Worm (Caenorhabditis elegans) whole organism, late embryonic: ENCODE results near the gene K09F5.6.

Experiments used
- C08G9.2 ChIP-seq: sonication (generic microtip); optimal IDR thresholded peaks from 2 replicates; lab custom pipeline; 2016; ENCODE audit warnings: mild to moderate bottlenecking, missing genetic modification characterization, moderate library complexity, missing compliant biosample characterization
- F13H6.1 ChIP-seq: sonication (generic microtip); optimal IDR thresholded peaks from 2 replicates; lab custom pipeline; 2016; ENCODE audit warnings: missing genetic modification characterization, missing compliant biosample characterization
- Y22D7AL.16 ChIP-seq: sonication (generic microtip); optimal IDR thresholded peaks from 2 replicates; lab custom pipeline; 2016; ENCODE audit warnings: missing genetic modification characterization, missing compliant biosample characterization
- ama-1 ChIP-seq: fragments of 150-350 bp; optimal IDR thresholded peaks from 2 replicates; lab custom pipeline; 2014
- ceh-14 ChIP-seq: sonication (generic microtip); optimal IDR thresholded peaks from 2 replicates; lab custom pipeline; 2016; ENCODE audit warnings: missing genotype, missing genetic modification characterization, missing compliant biosample characterization
- ceh-19 ChIP-seq: fragments of 200-800 bp; sonication (Bioruptor generic); optimal IDR thresholded peaks from 2 replicates; lab custom pipeline; 2018; ENCODE audit warnings: mild to moderate bottlenecking, missing genetic modification characterization, missing compliant biosample characterization
- ceh-2 ChIP-seq: sonication (generic microtip); optimal IDR thresholded peaks from 2 replicates; lab custom pipeline; 2016; ENCODE audit warnings: missing genotype, missing genetic modification characterization, missing compliant biosample characterization
- ceh-22 ChIP-seq: sonication (generic microtip); optimal IDR thresholded peaks from 2 replicates; lab custom pipeline; 2017; ENCODE audit warnings: missing biosample characterization, missing genetic modification characterization
- ceh-24 ChIP-seq: sonication (generic microtip); optimal IDR thresholded peaks from 2 replicates; lab custom pipeline; 2016; ENCODE audit warnings: mild to moderate bottlenecking, missing genetic modification characterization, missing compliant biosample characterization
- ceh-30 ChIP-seq: fragments of 150-350 bp; optimal IDR thresholded peaks from 2 replicates; lab custom pipeline; 2014; ENCODE audit warnings: missing biosample characterization, missing genetic modification characterization
- ceh-31 ChIP-seq: sonication (generic microtip); optimal IDR thresholded peaks from 2 replicates; lab custom pipeline; 2016; ENCODE audit warnings: missing genetic modification characterization, missing compliant biosample characterization
- ceh-34 ChIP-seq: sonication (generic microtip); optimal IDR thresholded peaks from 2 replicates; lab custom pipeline; 2016; ENCODE audit warnings: mild to moderate bottlenecking, missing genetic modification characterization, missing compliant biosample characterization
- ceh-45 ChIP-seq: fragments of 200-800 bp; sonication (Bioruptor generic); IDR thresholded peaks from 2 replicates; pipeline ENCODE4 v1.3.6; 2022; ENCODE audit warnings: missing genetic modification reagents, missing genetic modification characterization, missing compliant biosample characterization
- ceh-48 ChIP-seq: sonication (generic microtip); optimal IDR thresholded peaks from 2 replicates; lab custom pipeline; 2016; ENCODE audit warnings: missing genetic modification characterization, inconsistent platforms, missing compliant biosample characterization
- che-1 ChIP-seq: sonication (generic microtip); optimal IDR thresholded peaks from 2 replicates; lab custom pipeline; 2016; ENCODE audit warnings: mild to moderate bottlenecking, missing genetic modification characterization, missing compliant biosample characterization
- dve-1 ChIP-seq: sonication (generic microtip); optimal IDR thresholded peaks from 2 replicates; lab custom pipeline; 2017; ENCODE audit warnings: antibody characterized with exemption, mild to moderate bottlenecking, missing genetic modification characterization, missing compliant biosample characterization
- elt-2 ChIP-seq: sonication (generic microtip); optimal IDR thresholded peaks from 2 replicates; lab custom pipeline; 2016; ENCODE audit warnings: missing genetic modification reagents, missing genetic modification characterization, missing compliant biosample characterization
- elt-4 ChIP-seq: sonication (generic microtip); optimal IDR thresholded peaks from 2 replicates; lab custom pipeline; 2016; ENCODE audit warnings: missing genetic modification characterization, missing compliant biosample characterization
- fax-1 ChIP-seq: sonication (generic microtip); optimal IDR thresholded peaks from 2 replicates; lab custom pipeline; 2016; ENCODE audit warnings: missing genotype, missing genetic modification characterization, missing compliant biosample characterization
- fkh-10 ChIP-seq: fragments of 150-350 bp; optimal IDR thresholded peaks from 2 replicates; lab custom pipeline; 2014; ENCODE audit warnings: missing biosample characterization, missing genetic modification reagents, missing genetic modification characterization
- hlh-30 ChIP-seq: sonication (generic microtip); optimal IDR thresholded peaks from 2 replicates; lab custom pipeline; 2017; ENCODE audit warnings: antibody characterized with exemption, missing genetic modification characterization, missing compliant biosample characterization; ENCODE audit not compliant: insufficient read depth
- lin-11 ChIP-seq: fragments of 200-800 bp; sonication (Bioruptor generic); optimal IDR thresholded peaks from 2 replicates; lab custom pipeline; 2018; ENCODE audit warnings: mild to moderate bottlenecking, missing genetic modification characterization, missing compliant biosample characterization
- mec-3 ChIP-seq: sonication (generic microtip); optimal IDR thresholded peaks from 2 replicates; lab custom pipeline; 2016; ENCODE audit warnings: borderline replicate concordance, missing genetic modification characterization, missing compliant biosample characterization
- nfya-1 ChIP-seq: sonication (generic microtip); optimal IDR thresholded peaks from 2 replicates; lab custom pipeline; 2017; ENCODE audit warnings: missing genetic modification characterization, mild to moderate bottlenecking, missing compliant biosample characterization, antibody characterized with exemption, moderate library complexity
- nhr-11 ChIP-seq: fragments of 150-350 bp; optimal IDR thresholded peaks from 2 replicates; lab custom pipeline; 2014; ENCODE audit warnings: missing biosample characterization, missing genetic modification characterization
- nhr-232 ChIP-seq: sonication (generic microtip); optimal IDR thresholded peaks from 2 replicates; lab custom pipeline; 2016; ENCODE audit warnings: missing genetic modification characterization, missing compliant biosample characterization
- pag-3 ChIP-seq: sonication (generic microtip); optimal IDR thresholded peaks from 2 replicates; lab custom pipeline; 2016; ENCODE audit warnings: missing compliant biosample characterization, missing genetic modification characterization, borderline replicate concordance
- pat-9 ChIP-seq: fragments of 200-800 bp; sonication (Bioruptor generic); optimal IDR thresholded peaks from 2 replicates; lab custom pipeline; 2018; ENCODE audit warnings: mild to moderate bottlenecking, missing genetic modification characterization, moderate library complexity, missing compliant biosample characterization
- pax-1 ChIP-seq: fragments of 150-350 bp; optimal IDR thresholded peaks from 2 replicates; lab custom pipeline; 2014; ENCODE audit warnings: missing biosample characterization, missing genetic modification characterization
- pha-2 ChIP-seq: sonication (generic microtip); optimal IDR thresholded peaks from 2 replicates; lab custom pipeline; 2017; ENCODE audit warnings: mild to moderate bottlenecking, missing genetic modification characterization, missing compliant biosample characterization
- pha-4 ChIP-seq: fragments of 150-350 bp; optimal IDR thresholded peaks from 2 replicates; lab custom pipeline; 2018; ENCODE audit warnings: missing biosample characterization, missing genetic modification reagents, missing genetic modification characterization
- pros-1 ChIP-seq: fragments of 150-350 bp; optimal IDR thresholded peaks from 2 replicates; lab custom pipeline; 2014; ENCODE audit warnings: missing biosample characterization, missing genetic modification reagents, missing genetic modification characterization
- ref-2 ChIP-seq: sonication (generic microtip); optimal IDR thresholded peaks from 2 replicates; lab custom pipeline; 2016; ENCODE audit warnings: missing genetic modification characterization, missing compliant biosample characterization
- rnt-1 ChIP-seq: sonication (generic microtip); optimal IDR thresholded peaks from 2 replicates; lab custom pipeline; 2016; ENCODE audit warnings: missing genetic modification characterization, missing compliant biosample characterization
- sox-2 ChIP-seq: fragments of 200-800 bp; sonication (Bioruptor generic); IDR thresholded peaks from 2 replicates; pipeline ENCODE4 v1.3.6; 2022; ENCODE audit warnings: missing genetic modification reagents, missing genetic modification characterization, missing compliant biosample characterization
- sox-4 ChIP-seq: sonication (generic microtip); optimal IDR thresholded peaks from 2 replicates; lab custom pipeline; 2017; ENCODE audit warnings: mild to moderate bottlenecking, missing genetic modification characterization, inconsistent platforms, missing compliant biosample characterization
- syd-9 ChIP-seq: sonication (generic microtip); optimal IDR thresholded peaks from 2 replicates; lab custom pipeline; 2016; ENCODE audit warnings: mild to moderate bottlenecking, missing genetic modification characterization, moderate library complexity, missing compliant biosample characterization
- tbx-7 ChIP-seq: sonication (generic microtip); optimal IDR thresholded peaks from 2 replicates; lab custom pipeline; 2016; ENCODE audit warnings: missing genotype, missing genetic modification characterization, missing compliant biosample characterization
- ttx-3 ChIP-seq: sonication (generic microtip); optimal IDR thresholded peaks from 2 replicates; lab custom pipeline; 2016; ENCODE audit warnings: missing genetic modification reagents, missing genetic modification characterization, missing compliant biosample characterization
- unc-3 ChIP-seq, 2 experiments: fragments of 200-800 bp in 1 of 2; sonication (Bioruptor generic) in 1 of 2; sonication (generic microtip) in 1 of 2; conservative IDR thresholded peaks in 1 of 2; optimal IDR thresholded peaks in 1 of 2; 2 replicates each; pipeline versions ENCODE4 v1.3.6 to Lab custom; 2016 to 2022; ENCODE audit warnings: missing compliant biosample characterization in 2 of 2, missing genetic modification characterization in 2 of 2, missing genetic modification reagents in 1 of 2
- unc-42 ChIP-seq: sonication (generic microtip); optimal IDR thresholded peaks from 2 replicates; lab custom pipeline; 2016; ENCODE audit warnings: missing genotype, missing genetic modification characterization, missing compliant biosample characterization
- unc-55 ChIP-seq: sonication (generic microtip); optimal IDR thresholded peaks from 2 replicates; lab custom pipeline; 2017; ENCODE audit warnings: missing biosample characterization, missing genetic modification reagents, missing genetic modification characterization
- zip-5 ChIP-seq: sonication (generic microtip); optimal IDR thresholded peaks from 2 replicates; lab custom pipeline; 2016; ENCODE audit warnings: missing genetic modification characterization, missing compliant biosample characterization

K09F5.6 gene

DNA sequence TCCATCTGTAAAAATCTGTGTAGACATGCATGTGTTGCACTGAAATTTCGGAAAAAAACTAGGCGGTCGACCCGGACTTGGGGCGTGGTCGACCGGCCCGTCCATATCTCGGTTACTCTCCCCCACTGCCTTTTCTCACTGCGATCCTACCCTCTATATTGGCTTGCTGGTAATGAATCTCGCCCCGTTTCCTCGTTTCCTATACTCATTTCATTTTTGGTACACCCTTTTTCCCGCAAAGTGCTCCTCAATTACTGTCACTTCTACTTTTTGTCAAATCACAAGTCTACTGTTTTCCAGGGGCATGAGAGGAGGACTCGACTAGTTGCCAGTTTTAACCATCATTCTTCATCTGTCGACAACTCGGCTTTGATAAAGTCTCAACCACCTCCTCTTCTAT, at the start of gene K09F5.6:
Gene K09F5.6 (plus strand): TSS at position 301 of the 400 bp plus-strand sequence.
- peak; percentile 6 for TF ChIP-seq ceh-19 (GFP tag; lab: Kevin White, UChicago)
- TF ChIP-seq elt-4, result no peak
- TF ChIP-seq, all 69 proteins: peak for 1

DNA sequence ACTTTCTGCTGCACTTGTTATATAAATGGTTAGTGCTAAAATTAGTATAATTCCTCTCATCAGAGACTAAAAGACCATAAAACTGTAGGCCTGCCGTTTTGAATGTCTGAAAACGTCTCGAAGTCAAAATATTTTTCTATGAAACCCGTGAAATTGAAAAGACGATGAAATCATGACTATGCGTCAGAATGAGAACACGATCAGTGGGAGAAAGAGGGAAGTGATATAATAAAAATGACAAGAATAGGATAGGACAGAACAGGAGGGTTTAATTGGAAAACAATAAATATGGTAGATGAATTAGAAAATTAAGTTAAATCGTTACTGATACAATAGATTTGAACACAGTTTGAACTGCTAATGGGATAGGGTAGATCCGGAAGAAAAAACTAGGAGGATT, 48.4 kb upstream of the K09F5.6 start, which contains the start of gene F27D9.7:
Gene F27D9.7 (minus strand): TSS at position 101 of the 400 bp plus-strand sequence.
- no peak for TF ChIP-seq nfya-1 (tag; lab: Kevin White, UChicago)
- TF ChIP-seq, all 69 proteins: peak for 0

DNA sequence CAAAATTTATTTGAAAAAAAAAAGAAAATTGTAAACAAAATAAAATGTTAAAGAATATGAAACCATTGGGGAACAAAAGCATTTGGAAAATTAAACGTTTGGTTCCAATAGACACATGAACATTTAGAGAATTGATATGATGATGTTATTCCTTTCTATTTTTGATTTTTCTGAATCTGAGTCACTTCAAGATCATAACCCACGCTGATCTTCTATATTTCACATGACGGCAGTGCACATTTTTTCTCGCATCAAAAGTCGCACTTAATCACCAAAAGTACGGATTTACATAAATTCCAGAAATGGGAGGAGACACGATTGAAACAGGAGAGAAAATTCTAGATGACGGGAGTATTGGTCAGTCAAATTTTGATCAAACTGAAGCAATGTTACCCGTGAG, 46.4 kb upstream of the K09F5.6 start, which contains the start of gene F27D9.2:
Gene F27D9.2 (plus strand): TSS at position 301 of the 400 bp plus-strand sequence.
- no peak for TF ChIP-seq fax-1
- no peak for TF ChIP-seq ceh-24
- no peak for TF ChIP-seq unc-55 (GFP tag; lab: Kevin White, UChicago)
- no peak for TF ChIP-seq ceh-45 (GFP tag; lab: Robert Waterston, UW)
- no peak for TF ChIP-seq elt-4
- TF ChIP-seq ceh-19 (GFP tag; lab: Kevin White, UChicago), result no peak
- TF ChIP-seq pag-3 (tag; lab: Kevin White, UChicago), result no peak
- TF ChIP-seq fkh-10 (GFP tag; lab: Kevin White, UChicago), result no peak
- TF ChIP-seq rnt-1 (tag; lab: Kevin White, UChicago), result no peak
- no peak for TF ChIP-seq syd-9 (tag; lab: Kevin White, UChicago)
- TF ChIP-seq Y22D7AL.16 (tag; lab: Kevin White, UChicago), result no peak
- TF ChIP-seq ceh-22 (tag; lab: Kevin White, UChicago), result no peak
- no peak for TF ChIP-seq nhr-232
- no peak for TF ChIP-seq lin-11 (tag; lab: Kevin White, UChicago)
- no peak for TF ChIP-seq nhr-11
- no peak for TF ChIP-seq tbx-7
- TF ChIP-seq hlh-30, result no peak
- no peak for TF ChIP-seq elt-2 (tag; lab: Kevin White, UChicago)
- TF ChIP-seq F13H6.1, result no peak
- TF ChIP-seq dve-1 (tag; lab: Kevin White, UChicago), result no peak

DNA sequence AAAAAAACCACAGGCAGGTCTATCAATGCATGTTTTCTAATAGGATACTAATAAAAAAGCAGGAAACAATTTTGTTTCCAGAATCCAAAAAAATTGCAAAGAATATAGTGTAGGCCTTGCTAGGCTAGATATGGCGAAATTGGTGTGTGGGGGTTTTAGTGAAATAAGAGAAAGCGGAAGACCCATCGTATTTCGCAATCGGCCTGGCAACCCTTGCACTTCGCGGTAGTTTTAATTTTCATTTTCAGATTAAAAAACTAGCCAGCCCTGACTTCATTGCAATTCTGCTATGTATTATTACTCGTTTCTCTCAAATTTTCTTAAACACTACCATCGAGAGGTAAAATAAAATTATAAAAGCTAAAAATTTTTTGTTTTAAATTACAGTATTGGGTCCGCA, 44.2 kb upstream of the K09F5.6 start:
- TF ChIP-seq zip-5 (tag; lab: Kevin White, UChicago) (no peak), elt-2 (tag; lab: Kevin White, UChicago) (no peak), ceh-31 (tag; lab: Kevin White, UChicago) (no peak), unc-3 (GFP tag; conservative IDR thresholded peaks at IDR 0.05; lab: Robert Waterston, UW) (no peak), unc-3 (tag; optimal IDR thresholded peaks at IDR 0.05; lab: Kevin White, UChicago) (no peak), rnt-1 (tag; lab: Kevin White, UChicago) (no peak), ref-2 (tag; lab: Kevin White, UChicago) (no peak), nhr-232 (no peak), che-1 (no peak), ttx-3 (no peak), ceh-22 (tag; lab: Kevin White, UChicago) (no peak), dve-1 (tag; lab: Kevin White, UChicago) (no peak), pat-9 (tag; lab: Kevin White, UChicago) (no peak), ceh-48 (no peak), C08G9.2 (tag; lab: Kevin White, UChicago) (no peak)

DNA sequence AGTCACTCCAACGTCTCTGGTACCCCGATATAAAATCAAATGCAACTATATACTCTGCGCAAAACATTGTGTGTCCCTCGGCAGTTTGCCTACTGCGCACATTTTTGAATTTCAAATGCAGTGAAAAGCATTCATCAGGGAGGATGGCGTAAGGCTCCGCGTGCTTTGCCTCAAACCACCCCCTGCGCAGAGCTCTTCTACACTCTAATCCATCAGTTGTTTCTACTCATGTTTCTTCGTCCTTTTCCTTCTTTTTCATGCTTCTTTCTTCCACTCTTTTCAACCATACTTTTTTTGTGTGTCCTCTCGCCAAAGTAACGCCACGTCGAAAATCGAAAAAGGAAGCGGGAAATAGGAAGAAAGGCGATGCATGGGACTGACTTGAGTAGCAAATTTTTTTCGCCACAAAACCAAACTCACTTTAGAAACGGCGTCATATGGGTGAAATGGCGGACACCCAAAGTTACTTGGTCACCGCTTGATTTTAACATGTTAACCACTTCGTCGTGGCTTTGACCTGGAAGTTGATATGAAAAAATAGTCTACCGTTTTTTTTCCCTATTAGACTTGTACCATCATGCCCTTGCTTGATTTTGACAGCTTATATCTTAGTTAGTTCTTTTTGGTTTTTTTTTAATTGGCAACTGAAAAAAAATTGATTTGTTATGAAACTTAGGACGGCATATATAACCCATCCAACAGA, 40.5 kb upstream of the K09F5.6 start:
- TF ChIP-seq fkh-10 (GFP tag; lab: Kevin White, UChicago) (no peak), mec-3 (tag; lab: Kevin White, UChicago) (no peak), pha-4 (tag; lab: Kevin White, UChicago) (no peak), che-1 (no peak), unc-42 (tag; lab: Kevin White, UChicago) (peak; percentile 17), ceh-34 (peak; percentile 1), sox-2 (no peak), ceh-14 (tag; lab: Kevin White, UChicago) (no peak), ceh-45 (GFP tag; lab: Robert Waterston, UW) (no peak), pros-1 (tag; lab: Kevin White, UChicago) (no peak), ceh-2 (tag; lab: Kevin White, UChicago) (no peak), ceh-30 (tag; lab: Kevin White, UChicago) (no peak), pax-1 (tag; lab: Kevin White, UChicago) (no peak), dve-1 (tag; lab: Kevin White, UChicago) (no peak), fax-1 (no peak), unc-3 (GFP tag; conservative IDR thresholded peaks at IDR 0.05; lab: Robert Waterston, UW) (no peak), unc-3 (tag; optimal IDR thresholded peaks at IDR 0.05; lab: Kevin White, UChicago) (peak; percentile 10), pha-2 (tag; lab: Kevin White, UChicago) (no peak), sox-4 (no peak), ama-1 (lab: Kevin White, UChicago) (no peak), ceh-31 (tag; lab: Kevin White, UChicago) (no peak), elt-4 (no peak)
